Worm (Caenorhabditis elegans) whole organism, early embryonic: ENCODE results near the gene F07E5.8.

ENCODE experiments used
- B0310.2 ChIP-seq: sonication (generic microtip); optimal IDR thresholded peaks from 2 replicates; lab custom pipeline; 2016; ENCODE audit warnings: mild to moderate bottlenecking, missing genetic modification characterization, missing compliant biosample characterization
- F13C5.2 ChIP-seq: sonication (generic microtip); optimal IDR thresholded peaks from 2 replicates; lab custom pipeline; 2017; ENCODE audit warnings: mild to moderate bottlenecking, missing genetic modification characterization, inconsistent platforms, missing compliant biosample characterization
- aly-1 ChIP-seq: sonication (generic microtip); optimal IDR thresholded peaks from 2 replicates; lab custom pipeline; 2016; ENCODE audit warnings: missing genetic modification characterization, missing compliant biosample characterization
- ama-1 ChIP-seq: fragments of 150-350 bp; optimal IDR thresholded peaks from 2 replicates; lab custom pipeline; 2014
- ceh-13 ChIP-seq: fragments of 200-800 bp; sonication (Bioruptor generic); optimal IDR thresholded peaks from 2 replicates; lab custom pipeline; 2018; ENCODE audit warnings: mild to moderate bottlenecking, missing genetic modification characterization, missing compliant biosample characterization
- flt-1 ChIP-seq: fragments of 200-800 bp; sonication (Bioruptor generic); IDR thresholded peaks from 2 replicates; pipeline ENCODE4 v1.3.6; 2022; ENCODE audit warnings: missing genetic modification characterization, missing compliant biosample characterization
- sea-1 ChIP-seq: fragments of 200-800 bp; sonication (Bioruptor generic); conservative IDR thresholded peaks from 2 replicates; pipeline ENCODE4 v1.3.6; 2022; ENCODE audit warnings: missing genetic modification characterization, missing compliant biosample characterization

DNA sequence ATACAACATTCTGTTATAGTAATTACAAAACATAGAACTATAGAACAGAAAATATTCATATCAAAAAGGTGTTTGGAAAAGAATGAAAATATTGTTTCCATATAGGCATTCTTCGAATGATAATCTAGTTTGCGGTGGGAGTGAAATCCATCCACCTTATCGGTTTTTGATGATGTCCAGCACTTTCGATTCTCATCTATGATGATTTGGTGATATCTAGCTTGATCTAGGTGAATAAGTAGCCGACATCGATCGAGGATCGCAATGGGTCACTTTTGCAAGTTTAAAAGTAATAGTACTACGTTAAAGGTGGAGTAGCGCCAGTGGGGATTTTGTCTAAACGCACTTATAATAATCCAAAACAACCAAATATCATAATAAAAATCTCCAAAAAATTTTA lies 37.5 kb upstream of the F07E5.8 start, which contains the start of gene R52.6:
- no peak for TF ChIP-seq aly-1
- no peak for TF ChIP-seq B0310.2
- TF ChIP-seq ama-1 (lab: Kevin White, UChicago), result no peak
- no peak for TF ChIP-seq ceh-13 (GFP tag; lab: Kevin White, UChicago)
- no peak for TF ChIP-seq flt-1 (GFP tag; lab: Robert Waterston, UW)
- no peak for TF ChIP-seq F13C5.2 (tag; lab: Kevin White, UChicago)
- TF ChIP-seq sea-1, result no peak
